Fruit fly (Drosophila melanogaster): Measurements from ENCODE around the gene CG6324.

DNA sequence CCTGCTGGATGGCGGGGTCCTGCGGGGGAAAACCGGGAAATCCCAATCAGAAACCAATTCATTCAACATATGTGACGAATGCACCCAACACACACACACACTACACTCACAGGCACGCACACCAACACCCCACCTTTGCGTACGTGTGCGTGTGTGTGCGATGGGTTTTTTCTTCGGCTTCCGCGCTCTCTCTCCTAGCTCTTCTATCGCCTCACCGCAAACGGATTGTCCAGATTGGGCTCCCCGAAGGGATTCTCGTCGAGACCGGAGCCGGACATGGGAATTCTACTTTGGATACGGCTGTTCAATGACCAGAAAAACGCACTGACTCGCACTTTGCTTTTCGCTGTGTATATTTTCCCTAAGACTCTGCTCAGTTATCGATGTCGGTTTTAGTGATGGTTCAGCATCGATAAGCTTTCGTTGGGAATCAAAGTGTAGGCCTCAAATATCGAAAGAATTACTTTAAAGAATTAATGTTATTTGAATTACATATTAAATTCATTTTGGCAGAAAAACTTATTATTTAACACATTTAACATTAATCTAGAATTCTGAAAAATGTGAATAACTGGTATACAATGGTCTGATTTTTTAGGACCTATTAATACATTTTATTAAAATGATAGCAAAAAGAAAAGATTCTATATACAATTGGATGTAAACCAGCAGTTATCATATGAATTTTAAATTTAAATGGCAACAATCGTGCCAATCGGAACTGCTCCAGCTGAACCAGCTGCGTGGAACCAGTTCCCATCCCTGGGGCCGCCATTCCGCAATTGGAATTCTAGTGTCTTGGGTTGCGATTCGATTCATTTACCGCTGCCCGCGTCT lies 26.2 kb upstream of the CG6324 start, which contains the start of the genes Scamp and Ahcy:
- TF ChIP-seq Hr39 (GFP tag; optimal IDR thresholded peaks at IDR 0.05) (peak; percentile 26), net (GFP tag; optimal IDR thresholded peaks at IDR 0.05) (no peak), CG6808 (GFP tag; optimal IDR thresholded peaks at IDR 0.05) (no peak), Sox14 (GFP tag; optimal IDR thresholded peaks at IDR 0.05) (no peak), CG34406 (GFP tag; optimal IDR thresholded peaks at IDR 0.05) (no peak), Lpt (GFP tag; optimal IDR thresholded peaks at IDR 0.05) (no peak), CG11294 (GFP tag; IDR thresholded peaks at IDR 0.05) (no peak), Blimp-1 (GFP tag; optimal IDR thresholded peaks at IDR 0.05) (no peak), Hr38 (GFP tag; optimal IDR thresholded peaks at IDR 0.05) (no peak), dac (GFP tag; optimal IDR thresholded peaks at IDR 0.05) (no peak), CG3032 (tag; optimal IDR thresholded peaks at IDR 0.05) (no peak), Met (GFP tag; optimal IDR thresholded peaks at IDR 0.05) (peak; percentile 45), fd85E (GFP tag; optimal IDR thresholded peaks at IDR 0.05) (no peak), Eip93F (GFP tag; optimal IDR thresholded peaks at IDR 0.05) (no peak)

Data from whole organism, prepupa.